Fruit fly (Drosophila melanogaster) whole organism: ENCODE data around the gene CG13893.

Experiments used
- Dll ChIP-seq: fragments of >200 bp; optimal IDR thresholded peaks from 2 replicates; lab custom pipeline; 2017
- EcR ChIP-seq, 2 experiments: fragments of >200 bp; optimal IDR thresholded peaks; 2 replicates each; lab custom pipeline; 2017; ENCODE audit warnings: missing biosample characterization in 2 of 2, missing genetic modification characterization in 2 of 2, missing genetic modification reagents in 2 of 2

dm6 chr3L:635016-635363 lies 31.2 kb upstream of the CG13893 start:
- TF ChIP-seq Dll (lab: Kevin White, UChicago) (no peak), EcR (GFP tag; optimal IDR thresholded peaks at IDR 0.05; lab: Kevin White, UChicago) (peak in 1 of 2 experiments; percentile 87)
